Fruit fly (Drosophila melanogaster): ENCODE measurements around the gene CG32379.

CG32379 gene

DNA sequence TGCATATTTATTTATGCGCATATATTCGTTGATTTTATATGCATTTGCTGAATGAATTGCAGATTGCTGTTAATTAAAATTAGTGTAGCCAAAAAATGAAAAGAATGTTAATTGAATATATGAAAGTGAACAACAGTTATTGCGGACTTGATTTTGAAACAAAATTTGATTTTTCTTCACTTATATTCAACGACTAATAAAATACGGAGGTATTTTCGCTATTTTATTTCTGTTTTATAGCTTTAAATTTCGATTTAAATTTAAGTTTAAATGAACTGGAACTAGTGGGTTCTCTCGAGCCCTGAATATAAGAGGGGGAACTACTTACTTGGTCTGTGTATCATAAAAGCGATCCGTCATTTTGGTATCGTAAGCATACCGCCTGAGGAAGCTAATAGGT lies at the start of gene CG32379:
TSS of gene CG32379 (plus strand) at position 301 of the 400 bp plus-strand sequence.
- no peak for TF ChIP-seq noc (tag; optimal IDR thresholded peaks at IDR 0.05)

DNA sequence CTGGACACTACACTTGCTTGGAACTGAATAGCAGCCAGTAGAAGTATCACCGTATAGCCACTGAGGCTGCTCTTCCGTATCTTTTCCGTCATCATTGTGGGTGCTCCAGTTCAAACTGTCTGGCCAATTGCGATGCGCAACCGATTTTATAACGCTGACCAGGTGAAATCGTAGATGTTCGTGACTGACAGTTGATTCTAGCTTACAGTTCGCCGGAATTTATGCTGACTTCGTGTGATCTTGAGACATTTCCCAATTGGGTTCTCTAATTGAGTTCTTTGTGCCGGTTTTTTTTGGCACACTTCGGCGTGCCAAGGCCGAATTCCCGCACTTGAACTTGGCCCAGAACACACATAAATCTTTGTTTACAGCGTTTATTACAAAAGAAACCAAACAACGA lies 49.2 kb upstream of the CG32379 start, which contains the start of gene CG14834:
TSS of gene CG14834 (minus strand) at position 173 of the 400 bp plus-strand sequence.
- TF ChIP-seq noc (tag; optimal IDR thresholded peaks at IDR 0.05) = no peak

DNA sequence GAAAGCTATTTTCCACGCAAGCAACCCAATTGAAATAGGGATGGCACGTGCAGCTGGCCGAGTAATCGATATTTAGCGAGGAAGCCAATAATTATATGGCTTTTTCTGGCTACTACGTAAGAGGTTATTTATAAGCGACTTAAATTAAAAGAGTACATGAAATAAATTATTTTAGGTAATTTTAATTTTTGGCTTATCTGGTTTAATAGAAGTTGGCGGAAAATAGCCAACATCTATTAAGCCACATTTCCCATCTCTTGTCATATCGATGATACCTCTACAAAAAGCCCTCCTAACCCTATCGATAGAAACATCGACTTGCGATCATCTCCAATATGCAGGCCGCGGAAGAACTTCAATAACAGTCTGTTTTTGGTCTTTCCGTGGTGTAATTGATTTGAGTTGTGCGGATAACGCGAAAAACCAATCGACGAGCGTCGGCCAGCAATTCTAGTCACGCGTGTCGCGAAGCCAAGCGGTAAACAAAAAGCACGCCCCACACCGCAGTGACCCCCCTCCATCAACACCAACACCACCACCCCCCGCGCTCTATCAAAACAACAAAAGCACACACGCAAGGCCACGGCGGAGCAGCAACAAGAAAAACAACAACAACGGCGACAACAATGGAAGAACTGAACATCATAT lies 48.0 kb upstream of the CG32379 start, which contains the start of the genes Srp19 and qm:
TSS of gene Srp19 (minus strand) at position 51 of the 648 bp plus-strand sequence.
TSS of gene qm (plus strand) at position 330 of the 648 bp plus-strand sequence.
- peak; percentile 33 for TF ChIP-seq noc (tag; optimal IDR thresholded peaks at IDR 0.05)

DNA sequence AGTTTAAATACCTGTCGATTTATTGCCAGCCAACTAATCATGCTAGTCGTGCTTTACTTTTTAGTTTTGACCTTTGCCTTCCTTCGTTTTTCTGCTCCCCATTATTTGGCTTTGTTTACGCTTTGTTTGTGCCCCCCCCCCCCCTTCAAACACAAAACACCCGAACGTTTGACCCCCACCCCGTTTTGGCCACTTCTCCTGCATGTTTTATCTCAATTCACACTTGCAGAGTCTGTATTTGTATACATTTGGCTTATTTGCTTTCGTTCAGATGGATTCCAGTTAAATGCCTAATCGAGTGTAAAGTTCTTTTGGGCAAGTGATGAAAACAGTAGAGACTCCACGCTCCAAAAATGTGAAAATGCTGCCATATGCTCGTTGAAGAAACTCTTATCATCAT lies 46.8 kb upstream of the CG32379 start:
- TF ChIP-seq noc (tag; optimal IDR thresholded peaks at IDR 0.05) = peak; percentile 45

DNA sequence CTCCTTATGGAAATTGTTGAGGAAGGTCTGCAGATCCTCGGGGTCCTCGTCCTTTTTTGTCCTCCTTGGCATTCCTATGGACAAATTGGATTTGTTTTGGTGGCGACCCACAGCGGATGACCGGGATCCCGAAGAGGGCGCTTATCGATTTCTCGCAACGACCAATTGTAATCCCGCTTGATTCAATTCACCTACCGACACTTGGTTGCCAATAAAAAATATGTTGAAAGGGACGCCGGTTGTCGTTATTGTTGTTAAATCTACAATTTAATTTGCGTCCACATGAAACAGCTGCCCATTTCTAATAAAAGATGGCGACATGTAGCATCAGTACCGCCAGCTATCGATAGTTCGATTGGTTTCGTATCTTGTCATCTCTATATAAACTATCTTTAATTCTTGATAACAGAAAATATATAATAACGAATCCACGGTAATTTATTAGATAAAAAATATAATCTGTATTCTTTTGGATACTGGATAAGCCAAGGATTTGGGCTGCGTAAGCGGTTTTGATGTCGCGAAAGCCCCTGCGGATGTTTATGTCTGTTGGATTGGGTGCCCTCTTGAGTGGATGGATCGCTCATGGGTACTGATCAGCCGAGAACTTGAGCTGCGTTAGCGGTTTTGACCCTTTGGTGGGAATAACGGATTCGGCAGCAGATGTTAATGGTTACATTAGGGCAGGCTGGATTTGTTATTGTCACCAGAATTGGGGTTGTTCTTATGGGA lies 39.6 kb upstream of the CG32379 start, which contains the start of gene CTCF:
TSS of gene CTCF (minus strand) at position 328 of the 732 bp plus-strand sequence.
- TF ChIP-seq noc (tag; optimal IDR thresholded peaks at IDR 0.05) = peak; percentile 10

DNA sequence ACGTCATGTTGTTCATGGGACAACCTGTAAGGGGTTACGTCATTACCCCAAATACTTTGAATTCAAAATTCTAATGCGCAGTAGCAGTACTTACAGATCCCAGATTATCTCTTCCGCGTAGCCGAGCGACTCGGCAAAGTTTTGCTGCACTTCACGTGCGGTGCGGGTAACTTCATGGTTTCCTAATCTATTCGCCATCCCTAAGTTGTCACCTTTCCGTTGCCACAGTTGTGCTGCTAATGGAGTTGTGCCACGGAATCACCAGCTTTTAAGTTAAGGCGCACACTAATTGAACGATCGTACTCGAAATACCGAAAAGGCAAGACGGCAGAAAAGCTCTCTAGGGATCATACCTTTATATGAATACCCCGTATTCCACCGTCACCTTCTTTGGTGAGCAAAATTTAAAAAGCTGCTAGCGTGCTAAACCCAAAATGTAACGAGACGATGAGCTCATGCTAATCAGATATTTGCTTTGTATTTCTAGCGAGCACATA lies 36.3 kb upstream of the CG32379 start, which contains the start of gene pst:
TSS of gene pst (minus strand) at position 437 of the 497 bp plus-strand sequence.
- TF ChIP-seq noc (tag; optimal IDR thresholded peaks at IDR 0.05) = no peak

DNA sequence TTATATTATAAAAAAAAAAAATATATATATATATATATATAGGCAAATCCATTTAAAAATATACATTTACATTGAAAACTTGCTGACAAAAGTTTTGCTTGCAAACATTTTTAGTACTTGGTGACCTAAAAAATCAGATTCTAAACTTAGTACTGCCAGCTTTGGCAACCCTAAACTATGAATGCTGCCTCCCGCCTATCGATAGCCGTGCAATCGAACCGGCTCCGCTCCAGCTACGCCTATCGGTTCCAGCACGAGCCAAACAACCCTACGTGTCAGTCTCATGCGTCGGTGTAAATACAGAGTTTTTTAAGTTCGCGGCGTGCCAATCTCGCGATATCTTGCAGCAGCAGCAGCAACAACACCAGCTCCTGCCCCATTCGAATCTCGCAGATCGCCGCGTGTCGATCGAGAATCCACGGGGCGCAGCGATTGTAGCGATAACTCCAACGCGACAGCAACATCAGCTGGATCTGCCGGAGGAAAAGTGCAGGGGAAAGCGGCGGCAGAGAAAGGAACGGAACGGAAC lies 35.8 kb upstream of the CG32379 start, which contains the start of gene Sec63:
TSS of gene Sec63 (plus strand) at position 238 of the 529 bp plus-strand sequence.
- no peak for TF ChIP-seq noc (tag; optimal IDR thresholded peaks at IDR 0.05)

DNA sequence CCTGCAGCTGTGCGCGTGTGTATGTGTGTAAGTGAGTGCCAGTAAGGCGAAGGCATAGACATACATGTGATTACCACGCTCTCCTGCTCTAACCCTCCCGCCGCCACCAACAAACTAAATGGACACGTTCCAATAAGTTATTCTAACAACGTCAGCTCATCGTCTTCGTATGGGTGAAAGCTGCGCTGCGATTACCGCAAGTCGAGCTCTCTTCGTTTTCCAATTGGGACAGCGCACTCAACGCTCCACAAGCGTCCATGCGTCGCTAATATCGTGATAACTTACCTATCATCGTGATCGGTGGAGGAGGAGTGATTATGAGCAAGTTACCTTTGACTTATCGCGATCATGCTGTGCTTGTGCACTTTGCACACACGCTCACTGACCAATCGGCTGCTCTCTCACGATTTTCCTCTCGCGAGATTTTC lies 35.0 kb upstream of the CG32379 start:
- peak; percentile 6 for TF ChIP-seq noc (tag; optimal IDR thresholded peaks at IDR 0.05)

DNA sequence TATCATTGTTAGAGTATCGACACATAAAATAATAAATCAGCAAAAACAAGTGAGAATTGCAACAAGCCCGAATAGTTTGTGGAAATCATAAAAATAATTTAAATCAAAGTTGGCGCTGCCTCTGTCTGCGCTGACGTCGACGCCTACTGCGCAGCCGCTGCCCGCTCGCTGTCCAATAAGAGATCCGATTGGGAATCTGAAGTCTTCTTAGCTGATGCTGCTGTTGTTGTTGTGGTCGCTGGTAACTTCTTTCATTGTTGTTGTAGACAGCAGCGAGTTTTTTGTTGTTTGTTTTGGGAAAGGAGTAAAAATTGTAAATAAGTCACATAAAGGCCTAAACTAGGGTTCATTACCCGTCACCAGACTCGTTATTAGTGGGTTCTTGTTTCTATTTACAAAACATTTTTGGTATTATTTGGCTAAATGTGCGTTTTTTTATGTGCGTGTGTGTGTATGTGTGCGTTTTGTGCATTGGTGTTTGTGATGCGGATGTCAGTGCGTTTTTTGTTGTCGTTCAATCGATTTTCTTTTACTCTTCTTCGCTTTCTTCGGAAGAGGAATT lies 31.4 kb upstream of the CG32379 start:
- no peak for TF ChIP-seq noc (tag; optimal IDR thresholded peaks at IDR 0.05)

DNA sequence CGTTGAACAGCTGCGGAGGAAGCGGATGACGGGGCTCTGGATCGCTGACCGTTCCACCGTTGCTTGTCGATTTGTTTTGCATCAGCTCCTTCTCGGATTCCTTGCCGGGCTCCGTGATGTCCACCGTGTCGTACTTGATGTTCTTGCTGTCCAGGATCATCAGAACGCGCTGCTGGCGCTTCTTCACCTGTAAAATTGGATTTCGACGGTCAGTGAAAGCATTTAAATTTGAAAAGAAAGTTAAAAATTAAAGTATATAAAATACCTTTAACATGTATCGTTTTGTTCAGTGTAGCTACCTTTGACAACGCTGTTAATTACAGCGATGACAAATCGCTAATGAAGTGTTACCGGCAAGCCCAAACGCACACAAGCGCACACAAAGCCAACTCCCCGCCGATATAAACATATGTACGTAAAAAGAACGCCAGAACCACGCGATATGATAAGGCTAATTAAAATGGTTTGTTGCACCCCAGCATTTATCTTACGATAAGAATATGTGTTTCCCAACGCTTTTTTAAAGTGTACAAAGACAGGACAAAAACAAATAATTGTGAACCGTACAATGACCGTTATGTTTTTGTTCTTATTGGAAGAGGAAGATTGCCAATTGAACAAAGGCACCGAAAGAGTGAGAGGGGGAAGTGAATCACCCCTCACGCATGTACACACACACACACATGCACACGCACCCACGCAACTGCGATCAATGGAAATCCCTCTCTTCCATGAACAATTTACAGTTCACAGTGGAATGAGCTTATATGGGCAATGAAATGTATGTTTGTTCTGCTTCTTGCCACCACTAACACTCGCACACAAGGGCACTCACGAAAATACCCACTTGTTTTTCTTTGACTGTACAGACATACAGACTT lies 28.1 kb upstream of the CG32379 start:
- TF ChIP-seq noc (tag; optimal IDR thresholded peaks at IDR 0.05) = no peak

DNA sequence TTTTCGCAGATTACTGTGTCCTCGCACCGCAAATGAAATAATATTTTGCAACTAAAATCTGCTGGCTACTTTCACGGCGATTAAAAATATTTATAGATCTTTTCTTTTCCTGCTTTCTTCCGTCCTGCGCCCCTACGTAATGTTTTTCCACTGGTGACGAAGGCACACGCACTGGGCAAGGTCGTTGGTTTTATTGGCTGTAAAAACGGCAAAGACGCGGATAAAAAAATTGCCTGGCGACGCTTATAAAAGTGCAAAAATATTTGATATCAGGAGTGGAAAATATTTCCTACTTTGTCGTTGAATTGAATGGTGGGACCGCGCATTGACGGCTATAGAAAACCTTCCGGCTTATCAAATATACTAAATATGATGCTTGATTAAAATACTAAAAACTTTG lies 27.2 kb upstream of the CG32379 start, which contains the start of gene Sh3beta:
TSS of gene Sh3beta (minus strand) at position 327 of the 400 bp plus-strand sequence.
- no peak for TF ChIP-seq noc (tag; optimal IDR thresholded peaks at IDR 0.05)

DNA sequence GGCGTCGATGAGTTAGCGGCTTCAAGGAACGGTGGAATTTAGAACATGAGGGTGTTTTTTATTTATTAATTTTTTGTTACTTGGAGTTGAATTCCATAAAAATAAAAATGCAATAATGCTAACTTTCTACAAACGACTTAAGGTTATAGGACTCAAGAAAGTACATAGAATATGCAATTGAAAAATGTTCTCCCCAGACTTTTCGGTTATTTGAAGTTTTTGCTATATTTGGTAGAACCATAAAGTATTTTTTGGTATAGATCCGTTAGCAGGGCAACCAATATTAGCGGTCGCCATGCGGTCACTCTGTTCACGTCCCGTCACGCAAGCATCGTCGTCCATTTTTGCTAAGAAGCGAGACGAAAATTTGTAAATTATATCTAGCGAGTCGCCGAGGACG lies 26.6 kb upstream of the CG32379 start, which contains the start of gene akirin:
TSS of gene akirin (plus strand) at position 301 of the 400 bp plus-strand sequence.
- TF ChIP-seq noc (tag; optimal IDR thresholded peaks at IDR 0.05) = no peak

DNA sequence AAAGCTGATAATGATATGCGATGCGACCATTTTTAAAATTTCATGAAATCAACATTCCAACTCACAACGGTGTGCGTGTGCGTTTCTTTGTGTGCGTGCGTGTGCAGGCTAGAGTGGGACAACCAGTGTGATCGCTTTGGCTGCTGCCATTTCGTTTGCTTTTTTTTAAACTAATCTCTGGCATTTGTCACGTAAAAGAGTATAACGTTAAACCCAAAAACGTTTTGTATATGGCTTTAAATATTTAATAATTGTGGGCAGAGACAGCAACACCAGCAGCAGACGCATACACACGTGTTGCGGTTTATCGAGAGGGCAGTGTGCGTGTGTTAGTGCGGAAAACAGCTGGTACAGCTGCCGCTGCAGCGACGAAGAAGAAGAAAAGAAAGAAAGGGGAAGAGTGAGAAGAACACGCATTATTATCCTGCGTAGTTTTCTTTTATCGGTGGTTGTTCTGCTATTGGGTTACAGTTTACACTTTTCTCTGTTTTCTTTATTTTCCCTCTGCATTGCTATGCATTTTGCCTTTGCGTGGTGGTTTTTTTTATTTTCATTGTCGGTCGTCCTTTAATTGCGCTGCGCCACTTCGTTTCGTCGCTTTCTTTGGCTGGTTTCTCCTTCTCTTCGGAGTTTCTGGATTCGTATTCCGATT lies 25.8 kb upstream of the CG32379 start:
- TF ChIP-seq noc (tag; optimal IDR thresholded peaks at IDR 0.05) = peak; percentile 11

DNA sequence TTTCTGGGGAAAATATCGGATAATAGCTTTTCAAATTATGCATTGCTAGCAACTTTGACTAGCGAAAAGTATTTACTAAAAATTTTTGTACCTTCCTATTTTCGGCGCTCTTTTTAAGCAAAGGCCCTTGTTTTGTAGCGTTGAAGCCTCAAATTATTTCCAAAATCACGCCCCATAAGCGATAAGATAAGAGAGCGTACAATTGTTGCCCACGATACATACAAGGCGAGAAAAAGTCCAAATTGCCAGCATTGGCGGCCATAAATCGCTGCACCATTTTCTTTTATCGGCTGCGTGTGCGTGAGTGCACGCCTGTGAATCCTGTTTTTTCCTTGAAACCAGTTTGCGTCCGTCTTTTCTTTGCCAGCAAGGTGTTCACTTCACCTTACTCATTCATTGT lies 24.9 kb upstream of the CG32379 start:
- TF ChIP-seq noc (tag; optimal IDR thresholded peaks at IDR 0.05) = no peak
